Worm (Caenorhabditis elegans) whole organism, L4 larva: ENCODE data around the gene hpo-10.

ENCODE experiments used
- D1046.2 ChIP-seq: fragments of 200-800 bp; sonication (Bioruptor generic); IDR thresholded peaks from 2 replicates; pipeline ENCODE4 v1.3.6; 2022; ENCODE audit warnings: missing genetic modification characterization, missing compliant biosample characterization
- F10B5.3 ChIP-seq: sonication (generic microtip); optimal IDR thresholded peaks from 2 replicates; lab custom pipeline; 2016; ENCODE audit warnings: mild to moderate bottlenecking, missing genetic modification characterization, missing compliant biosample characterization
- F49E8.2 ChIP-seq: sonication (generic microtip); optimal IDR thresholded peaks from 2 replicates; lab custom pipeline; 2016; ENCODE audit warnings: missing compliant biosample characterization, mild to moderate bottlenecking, missing genetic modification characterization, borderline replicate concordance
- Y48G9A.11 ChIP-seq: fragments of 200-800 bp; sonication (Bioruptor generic); IDR thresholded peaks from 2 replicates; pipeline ENCODE4 v1.3.6; 2022; ENCODE audit warnings: missing genetic modification reagents, missing genetic modification characterization, missing compliant biosample characterization
- aha-1 ChIP-seq: fragments of 150-350 bp; peaks from one replicate; lab custom pipeline; 2014; ENCODE audit warnings: missing biosample characterization, missing genetic modification characterization
- ama-1 ChIP-seq: fragments of 150-350 bp; optimal IDR thresholded peaks from 2 replicates; lab custom pipeline; 2014; ENCODE audit warnings: inconsistent platforms, mixed read lengths
- ceh-20 ChIP-seq: fragments of 200-800 bp; sonication (Bioruptor generic); IDR thresholded peaks from 2 replicates; pipeline ENCODE4 v1.3.6; 2022; ENCODE audit warnings: missing genetic modification reagents, missing genetic modification characterization, missing compliant biosample characterization
- ces-1 ChIP-seq: fragments of 150-350 bp; sonication (generic microtip); optimal IDR thresholded peaks from 4 replicates; lab custom pipeline; 2014; ENCODE audit warnings: missing biosample characterization, missing genetic modification reagents, missing genetic modification characterization
- ctbp-1 ChIP-seq: fragments of 200-800 bp; sonication (Bioruptor generic); IDR thresholded peaks from 2 replicates; pipeline ENCODE4 v1.3.6; 2022; ENCODE audit warnings: missing genetic modification reagents, missing genetic modification characterization, missing compliant biosample characterization
- daf-16 ChIP-seq, 3 experiments: sonication (generic microtip); optimal IDR thresholded peaks; 2 replicates each; lab custom pipeline; 2016 to 2017; ENCODE audit warnings: missing genetic modification characterization in 3 of 3, missing genetic modification reagents in 3 of 3, mild to moderate bottlenecking in 2 of 3, missing compliant biosample characterization in 2 of 3, missing biosample characterization in 1 of 3, moderate library complexity in 1 of 3
- daf-19 ChIP-seq: fragments of 200-800 bp; sonication (Bioruptor generic); conservative IDR thresholded peaks from 2 replicates; pipeline ENCODE4 v1.3.6; 2022; ENCODE audit warnings: missing genetic modification characterization, missing compliant biosample characterization
- dmd-6 ChIP-seq: fragments of 200-800 bp; sonication (Bioruptor generic); IDR thresholded peaks from 2 replicates; pipeline ENCODE4 v1.3.6; 2022; ENCODE audit warnings: missing genetic modification reagents, missing genetic modification characterization, missing compliant biosample characterization
- dpl-1 ChIP-seq: fragments of 150-350 bp; optimal IDR thresholded peaks from 2 replicates; lab custom pipeline; 2014; ENCODE audit warnings: missing biosample characterization, missing genetic modification reagents, missing genetic modification characterization
- dve-1 ChIP-seq: sonication (generic microtip); optimal IDR thresholded peaks from 2 replicates; lab custom pipeline; 2017; ENCODE audit warnings: antibody characterized with exemption, mild to moderate bottlenecking, missing genetic modification characterization, missing compliant biosample characterization; ENCODE audit not compliant: insufficient read depth
- hlh-11 ChIP-seq: fragments of 200-800 bp; sonication (Bioruptor generic); optimal IDR thresholded peaks from 2 replicates; lab custom pipeline; 2018; ENCODE audit warnings: mild to moderate bottlenecking, missing genetic modification characterization, missing compliant biosample characterization
- hlh-30 ChIP-seq: sonication (generic microtip); optimal IDR thresholded peaks from 2 replicates; lab custom pipeline; 2017; ENCODE audit warnings: antibody characterized with exemption, mild to moderate bottlenecking, missing genetic modification characterization, missing compliant biosample characterization; ENCODE audit not compliant: insufficient read depth
- hmg-1.1 ChIP-seq: fragments of 200-800 bp; sonication (Bioruptor generic); IDR thresholded peaks from 2 replicates; pipeline ENCODE4 v1.3.6; 2022; ENCODE audit warnings: missing genetic modification reagents, missing genetic modification characterization, missing compliant biosample characterization
- jun-1 ChIP-seq: fragments of 150-350 bp; optimal IDR thresholded peaks from 2 replicates; lab custom pipeline; 2014; ENCODE audit warnings: missing biosample characterization, missing genetic modification reagents, missing genetic modification characterization
- lin-1 ChIP-seq: fragments of 200-800 bp; sonication (Bioruptor generic); IDR thresholded peaks from 2 replicates; pipeline ENCODE4 v1.3.6; 2022; ENCODE audit warnings: missing genetic modification reagents, missing genetic modification characterization, missing compliant biosample characterization
- lsy-2 ChIP-seq, 2 experiments: fragments of 150-350 bp in 1 of 2; sonication (generic microtip) in 1 of 2; optimal IDR thresholded peaks; 2 replicates each; lab custom pipeline; 2014 to 2017; ENCODE audit warnings: missing biosample characterization in 2 of 2, missing genetic modification characterization in 2 of 2
- mdl-1 ChIP-seq, 2 experiments: fragments of 150-350 bp in 1 of 2; sonication (generic microtip) in 1 of 2; optimal IDR thresholded peaks; 2 replicates each; lab custom pipeline; 2014 to 2017; ENCODE audit warnings: missing biosample characterization in 2 of 2, missing genetic modification characterization in 2 of 2
- mep-1 ChIP-seq: fragments of 150-350 bp; sonication (generic microtip); optimal IDR thresholded peaks from 3 replicates; lab custom pipeline; 2014; ENCODE audit warnings: missing biosample characterization, missing genetic modification characterization
- mes-2 ChIP-seq: sonication (generic microtip); optimal IDR thresholded peaks from 2 replicates; lab custom pipeline; 2016; ENCODE audit warnings: missing genotype, mild to moderate bottlenecking, missing genetic modification characterization, missing compliant biosample characterization; ENCODE audit not compliant: poor library complexity, severe bottlenecking
- mxl-3 ChIP-seq: fragments of 200-800 bp; sonication (Bioruptor generic); optimal IDR thresholded peaks from 2 replicates; lab custom pipeline; 2018; ENCODE audit warnings: mild to moderate bottlenecking, missing genetic modification characterization, missing compliant biosample characterization
- nhr-11 ChIP-seq: fragments of 150-350 bp; optimal IDR thresholded peaks from 2 replicates; lab custom pipeline; 2014; ENCODE audit warnings: missing biosample characterization, missing genetic modification characterization
- nhr-28 ChIP-seq: fragments of 150-350 bp; optimal IDR thresholded peaks from 2 replicates; lab custom pipeline; 2014; ENCODE audit warnings: missing biosample characterization, missing genetic modification characterization
- nhr-77 ChIP-seq: fragments of 150-350 bp; optimal IDR thresholded peaks from 2 replicates; lab custom pipeline; 2014; ENCODE audit warnings: missing biosample characterization, missing genetic modification characterization
- pqm-1 ChIP-seq: sonication (generic microtip); optimal IDR thresholded peaks from 2 replicates; lab custom pipeline; 2017; ENCODE audit warnings: missing biosample characterization, missing genetic modification characterization
- saeg-2 ChIP-seq: fragments of 200-800 bp; sonication (Bioruptor generic); IDR thresholded peaks from 2 replicates; pipeline ENCODE4 v1.3.6; 2022; ENCODE audit warnings: missing genetic modification reagents, missing genetic modification characterization, missing compliant biosample characterization
- set-16 ChIP-seq: fragments of 200-800 bp; sonication (Bioruptor generic); IDR thresholded peaks from 2 replicates; pipeline ENCODE4 v1.3.6; 2022; ENCODE audit warnings: missing genetic modification reagents, missing genetic modification characterization, missing compliant biosample characterization
- tra-1 ChIP-seq: fragments of 200-800 bp; sonication (Bioruptor generic); IDR thresholded peaks from 2 replicates; pipeline ENCODE4 v1.3.6; 2022; ENCODE audit warnings: missing genetic modification reagents, missing genetic modification characterization, missing compliant biosample characterization
- unc-62 ChIP-seq, 3 experiments: fragments of 150-350 bp in 1 of 3; sonication (generic microtip); optimal IDR thresholded peaks in 2 of 3; peaks in 1 of 3; 1 replicate in 1 of 3; 2 replicates in 2 of 3; lab custom pipeline; 2014 to 2017; ENCODE audit warnings: missing biosample characterization in 3 of 3, missing genetic modification characterization in 3 of 3, missing genetic modification reagents in 3 of 3, missing genotype in 1 of 3
- vab-7 ChIP-seq: fragments of 200-800 bp; sonication (Bioruptor generic); IDR thresholded peaks from 2 replicates; pipeline ENCODE4 v1.3.6; 2022; ENCODE audit warnings: missing genetic modification reagents, missing genetic modification characterization, missing compliant biosample characterization
- zip-2 ChIP-seq: fragments of 150-350 bp; optimal IDR thresholded peaks from 2 replicates; lab custom pipeline; 2014; ENCODE audit warnings: missing biosample characterization, missing genetic modification characterization
- ztf-7 ChIP-seq: fragments of 150-350 bp; optimal IDR thresholded peaks from 2 replicates; lab custom pipeline; 2014; ENCODE audit warnings: missing biosample characterization, missing genetic modification characterization

hpo-10 gene

DNA sequence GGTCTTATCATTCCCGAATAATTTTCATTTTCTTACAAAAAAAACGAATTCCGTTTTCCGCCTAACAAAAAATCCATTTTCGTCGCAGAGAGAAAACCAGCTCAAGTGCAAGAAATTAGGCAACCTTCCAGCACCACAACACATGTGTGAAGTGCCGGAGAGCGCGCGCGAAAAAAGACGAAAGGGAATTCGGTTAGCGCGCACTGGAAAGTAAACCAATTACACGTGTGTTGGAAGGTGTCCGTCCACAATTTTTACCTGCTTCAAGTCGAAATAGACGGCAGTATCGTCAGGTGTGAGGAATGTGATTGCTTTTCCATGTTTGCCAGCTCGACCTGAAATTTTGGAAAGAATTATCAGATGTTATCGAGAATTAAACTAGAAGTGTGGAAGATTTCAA lies 44.6 kb upstream of the hpo-10 start:
- peak; percentile 39 for TF ChIP-seq ces-1 (GFP tag; lab: Kevin White, UChicago)
- no peak for TF ChIP-seq dmd-6 (GFP tag; lab: Robert Waterston, UW)
- 0 out of 2 replicates have a peak, but pooled peaks have one; percentile 15 for TF ChIP-seq vab-7 (GFP tag; lab: Robert Waterston, UW)
- no peak for TF ChIP-seq Y48G9A.11 (GFP tag; lab: Robert Waterston, UW)
- TF ChIP-seq zip-2 (tag; lab: Kevin White, UChicago): no peak
- TF ChIP-seq ctbp-1: no peak
- peak; percentile 26 for TF ChIP-seq ama-1 (lab: Kevin White, UChicago)
- no peak for TF ChIP-seq set-16 (GFP tag; lab: Robert Waterston, UW)
- TF ChIP-seq saeg-2 (GFP tag; lab: Robert Waterston, UW): no peak
- TF ChIP-seq aha-1 (tag; lab: Kevin White, UChicago): peak; percentile 80

DNA sequence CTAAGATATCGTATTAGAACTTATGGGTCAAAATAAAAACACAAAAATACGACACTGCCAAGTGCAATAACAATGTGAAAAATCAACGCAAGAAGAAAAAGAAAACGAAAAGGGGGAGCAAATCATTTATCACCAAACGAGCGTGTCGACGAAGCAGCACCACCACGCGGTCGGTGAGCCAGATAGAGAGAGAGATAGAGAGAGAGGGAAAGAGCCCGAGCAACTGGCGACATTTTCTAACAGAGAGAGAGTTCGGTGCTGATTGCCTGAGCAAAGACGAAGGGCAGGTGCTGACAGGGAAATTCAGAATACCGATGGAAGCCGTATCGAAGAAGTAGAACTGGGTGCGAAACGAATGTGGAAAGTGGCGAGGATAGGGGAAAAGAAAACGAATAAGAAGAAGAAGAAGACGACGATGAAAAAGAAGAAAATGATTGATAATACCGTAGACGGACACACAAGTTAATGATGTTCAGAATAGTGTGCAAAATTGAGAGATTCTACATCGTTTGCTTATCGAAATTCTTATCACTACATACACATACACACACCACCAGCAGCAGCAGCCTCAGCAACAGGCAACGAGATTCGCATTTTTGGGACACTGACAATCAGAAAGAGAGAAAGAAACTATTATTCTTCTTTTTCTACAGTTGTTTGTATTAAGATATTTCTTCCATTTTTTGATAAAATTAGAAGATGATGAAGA lies 44.0 kb upstream of the hpo-10 start:
- TF ChIP-seq hlh-30 (tag; lab: Kevin White, UChicago): peak; percentile 7
- no peak for TF ChIP-seq D1046.2 (GFP tag; lab: Robert Waterston, UW)
- TF ChIP-seq ztf-7 (tag; lab: Kevin White, UChicago): peak; percentile 16
- TF ChIP-seq nhr-11 (tag; lab: Kevin White, UChicago): peak; percentile 25
- TF ChIP-seq mxl-3 (GFP tag; lab: Kevin White, UChicago): peak; percentile 63
- no peak for TF ChIP-seq F49E8.2
- peak; percentile 41; the same call in 1 of the 2 replicates for TF ChIP-seq tra-1 (GFP tag; lab: Robert Waterston, UW)
- peak; percentile 16 for TF ChIP-seq nhr-77 (tag; lab: Kevin White, UChicago)
- TF ChIP-seq lsy-2 (tag; optimal IDR thresholded peaks at IDR 0.05; lab: Kevin White, UChicago): peak in 1 of 2 experiments; percentile 23
- TF ChIP-seq hmg-1.1 (GFP tag; lab: Robert Waterston, UW): no peak
- TF ChIP-seq dmd-6 (GFP tag; lab: Robert Waterston, UW): peak; percentile 71
- TF ChIP-seq F10B5.3 (tag; lab: Kevin White, UChicago): no peak
- TF ChIP-seq aha-1 (tag; lab: Kevin White, UChicago): peak; percentile 68
- peak; percentile 13; the same call in 1 of the 2 replicates for TF ChIP-seq ceh-20
- TF ChIP-seq nhr-28 (tag; lab: Kevin White, UChicago): peak; percentile 92
- TF ChIP-seq unc-62 (GFP tag; optimal IDR thresholded peaks at IDR 0.05 in 1 of 2; lab: Kevin White, UChicago): peak in 1 of 2 experiments; percentile 88
- TF ChIP-seq unc-62 (tag; optimal IDR thresholded peaks at IDR 0.05; lab: Kevin White, UChicago): no peak
- no peak for TF ChIP-seq daf-19 (GFP tag; lab: Robert Waterston, UW)
- TF ChIP-seq lin-1 (GFP tag; lab: Robert Waterston, UW): 0 out of 2 replicates have a peak, but pooled peaks have one; percentile 44
- TF ChIP-seq jun-1: no peak
- TF ChIP-seq dve-1 (tag; lab: Kevin White, UChicago): peak; percentile 84
- peak; percentile 50 for TF ChIP-seq set-16 (GFP tag; lab: Robert Waterston, UW)
- TF ChIP-seq pqm-1 (tag; lab: Kevin White, UChicago): peak; percentile 91
- peak in 1 of 2 experiments; percentile 31 for TF ChIP-seq mdl-1 (tag; optimal IDR thresholded peaks at IDR 0.05; lab: Kevin White, UChicago)
- TF ChIP-seq daf-16 (GFP tag; optimal IDR thresholded peaks at IDR 0.05; lab: Kevin White, UChicago): peak in 1 of 2 experiments; percentile 1
- TF ChIP-seq daf-16 (tag; optimal IDR thresholded peaks at IDR 0.05; lab: Kevin White, UChicago): peak; percentile 69
- peak; percentile 66 for TF ChIP-seq mes-2 (tag; lab: Kevin White, UChicago)
- peak; percentile 27 for TF ChIP-seq mep-1 (tag; lab: Kevin White, UChicago)
- peak; percentile 8 for TF ChIP-seq dpl-1
- TF ChIP-seq hlh-11 (tag; lab: Kevin White, UChicago): peak; percentile 82
- TF ChIP-seq, all 104 proteins: peak for 22
